Worm (Caenorhabditis elegans) whole organism, midembryonic: ENCODE data around the gene cup-15.

Experiments used
- T22C8.4 ChIP-seq: fragments of 200-800 bp; sonication (Bioruptor generic); IDR thresholded peaks from 2 replicates; pipeline ENCODE4 v1.3.6; 2022; ENCODE audit warnings: missing genetic modification characterization, missing compliant biosample characterization
- flt-1 ChIP-seq: fragments of 200-800 bp; sonication (Bioruptor generic); IDR thresholded peaks from 2 replicates; pipeline ENCODE4 v1.3.6; 2022; ENCODE audit warnings: missing genetic modification characterization, missing compliant biosample characterization
- med-1 ChIP-seq: sonication (generic microtip); optimal IDR thresholded peaks from 2 replicates; lab custom pipeline; 2017; ENCODE audit warnings: missing genetic modification characterization, mild to moderate bottlenecking, missing compliant biosample characterization, antibody characterized with exemption, missing genetic modification reagents; ENCODE audit not compliant: insufficient read depth
- ref-1 ChIP-seq: fragments of 200-800 bp; sonication (Bioruptor generic); conservative IDR thresholded peaks from 2 replicates; pipeline ENCODE4 v1.3.6; 2022; ENCODE audit warnings: missing genetic modification reagents, missing genetic modification characterization, missing compliant biosample characterization
- ztf-23 ChIP-seq: fragments of 200-800 bp; sonication (Bioruptor generic); IDR thresholded peaks from 2 replicates; pipeline ENCODE4 v1.3.6; 2022; ENCODE audit warnings: missing genetic modification reagents, missing genetic modification characterization, missing compliant biosample characterization
- ztf-29 ChIP-seq: fragments of 200-800 bp; sonication (Bioruptor generic); IDR thresholded peaks from 2 replicates; pipeline ENCODE4 v1.3.6; 2022; ENCODE audit warnings: missing genetic modification reagents, missing genetic modification characterization, missing compliant biosample characterization

ce11 chrII:9397496-9397895 lies 44.7 kb downstream of the cup-15 start, which contains the start of gene Y51B9A.9:
- TF ChIP-seq flt-1 (GFP tag; lab: Robert Waterston, UW) = no peak
- TF ChIP-seq ztf-29 (GFP tag; lab: Robert Waterston, UW) = no peak
- TF ChIP-seq ref-1 (GFP tag; lab: Robert Waterston, UW) = no peak
- TF ChIP-seq med-1 (GFP tag; lab: Kevin White, UChicago) = no peak
- no peak for TF ChIP-seq ztf-23 (GFP tag; lab: Robert Waterston, UW)
- no peak for TF ChIP-seq T22C8.4 (GFP tag; lab: Robert Waterston, UW)
